Fruit fly (Drosophila melanogaster) Kc167 (cell line): ENCODE measurements around the gene RhoGAP68F.

ENCODE experiments used
- Myc ChIP-seq: fragments of >200 bp; optimal IDR thresholded peaks from 2 replicates; lab custom pipeline; 2017; ENCODE audit warnings: missing external identifiers
- Sin3A ChIP-seq: fragments of >200 bp; optimal IDR thresholded peaks from 2 replicates; lab custom pipeline; 2018; ENCODE audit warnings: missing external identifiers
- h ChIP-seq: fragments of >200 bp; optimal IDR thresholded peaks from 3 replicates; lab custom pipeline; 2018; ENCODE audit warnings: missing external identifiers
- psq ChIP-seq: fragments of >200 bp; optimal IDR thresholded peaks from 2 replicates; lab custom pipeline; 2017; ENCODE audit warnings: missing external identifiers
- ttk ChIP-seq: sonication (Bioruptor generic); optimal IDR thresholded peaks from 2 replicates; lab custom pipeline; 2017; ENCODE audit warnings: missing external identifiers

DNA sequence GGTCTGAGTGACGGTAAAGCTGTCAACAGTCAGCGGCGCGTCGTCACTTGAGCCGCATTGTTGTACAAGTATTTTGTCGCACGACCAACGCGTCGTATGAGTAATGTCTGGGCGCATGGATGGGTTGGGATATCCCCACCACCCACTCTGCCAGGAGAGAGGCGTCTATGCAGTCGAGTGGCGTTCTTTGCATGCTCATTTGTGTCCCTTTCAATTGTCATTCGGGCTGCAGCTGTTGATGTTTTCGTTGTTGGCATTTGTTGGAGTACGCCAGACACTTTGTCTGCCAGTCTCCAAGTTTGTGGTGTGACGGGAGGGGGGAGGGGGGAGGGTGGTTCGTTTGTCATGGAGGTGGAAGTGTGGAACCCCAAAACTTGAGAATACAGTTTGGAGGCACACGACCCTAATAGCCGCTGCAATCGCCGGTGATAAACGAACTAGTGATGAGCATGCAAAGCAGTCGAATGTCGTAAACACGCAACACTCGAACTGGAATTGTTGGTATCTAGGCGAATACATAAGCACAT is 23.6 kb downstream of the RhoGAP68F start:
- TF ChIP-seq ttk (no peak), h (lab: Kevin White, UChicago) (no peak), Sin3A (no peak), Myc (lab: Kevin White, UChicago) (no peak), psq (no peak)
